Worm (Caenorhabditis elegans) whole organism, L4 larva: Measurements from ENCODE around the gene fax-1.

Experiments used
- lin-39 ChIP-seq: fragments of 150-350 bp; optimal IDR thresholded peaks from 2 replicates; lab custom pipeline; 2014; ENCODE audit warnings: missing biosample characterization, missing genetic modification reagents, missing genetic modification characterization
- nhr-237 ChIP-seq: sonication (generic microtip); optimal IDR thresholded peaks from 2 replicates; lab custom pipeline; 2017; ENCODE audit warnings: missing biosample characterization, missing genetic modification characterization
- nhr-76 ChIP-seq: fragments of 150-350 bp; optimal IDR thresholded peaks from 2 replicates; lab custom pipeline; 2014; ENCODE audit warnings: missing biosample characterization, missing genetic modification characterization

DNA sequence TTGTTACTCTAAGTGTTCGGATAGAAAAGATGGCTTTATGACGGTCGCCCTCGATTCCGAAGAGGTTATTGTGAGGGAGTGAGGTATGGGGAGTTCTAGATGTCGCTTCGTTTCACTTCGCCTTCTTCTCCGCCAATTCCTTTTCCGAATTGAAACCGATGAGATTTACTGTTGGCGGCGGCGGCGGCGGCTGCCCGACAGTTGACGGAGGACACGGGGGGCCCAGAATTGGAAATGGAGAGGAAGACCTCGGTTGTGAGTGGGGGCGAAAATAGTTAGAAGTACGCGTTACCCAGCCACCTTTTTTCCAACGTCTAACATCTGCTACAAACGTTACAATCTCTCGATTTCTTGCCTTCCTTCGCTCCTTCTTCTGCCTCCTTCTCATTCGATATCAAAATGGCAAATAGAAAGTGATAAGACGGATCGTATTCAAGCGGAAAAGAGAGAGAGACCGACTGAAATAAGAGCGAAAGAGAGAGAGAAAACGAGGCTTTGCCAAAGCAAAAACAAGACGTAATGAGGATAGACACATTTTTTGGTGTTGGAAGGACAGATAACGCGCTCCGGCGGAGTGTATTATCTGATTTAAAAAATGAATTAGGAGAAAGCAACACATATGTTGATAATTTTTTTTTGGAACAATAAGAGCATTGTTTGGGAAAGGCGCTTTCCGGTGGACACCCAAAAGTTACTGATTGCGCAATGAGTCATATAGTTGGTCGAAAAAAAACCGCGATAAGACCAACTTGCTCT lies 19.1 kb upstream of the fax-1 start:
- TF ChIP-seq nhr-237 (no peak), nhr-76 (tag; lab: Kevin White, UChicago) (no peak), lin-39 (tag; lab: Kevin White, UChicago) (no peak)
